Fruit fly (Drosophila melanogaster) whole organism: ENCODE results near the gene rempA.

ENCODE experiments used
- CG8478 ChIP-seq: fragments of >200 bp; optimal IDR thresholded peaks from 2 replicates; lab custom pipeline; 2018; ENCODE audit warnings: inconsistent platforms
- Dll ChIP-seq: fragments of >200 bp; optimal IDR thresholded peaks from 2 replicates; lab custom pipeline; 2017
- EcR ChIP-seq, 2 experiments: fragments of >200 bp; optimal IDR thresholded peaks; 2 replicates each; lab custom pipeline; 2017; ENCODE audit warnings: missing biosample characterization in 2 of 2, missing genetic modification characterization in 2 of 2, missing genetic modification reagents in 2 of 2
- psq ChIP-seq: fragments of >200 bp; optimal IDR thresholded peaks from 2 replicates; lab custom pipeline; 2017
- usp ChIP-seq: fragments of >200 bp; optimal IDR thresholded peaks from 2 replicates; lab custom pipeline; 2017; ENCODE audit warnings: missing biosample characterization, missing genetic modification characterization, mixed read lengths

- TF ChIP-seq psq (lab: Kevin White, UChicago) (no peak), usp (GFP tag; lab: Kevin White, UChicago) (no peak), EcR (GFP tag; optimal IDR thresholded peaks at IDR 0.05; lab: Kevin White, UChicago) (no peak), CG8478 (lab: Kevin White, UChicago) (no peak), Dll (lab: Kevin White, UChicago) (no peak)
These were observed 33.8 kb downstream of the rempA start for dm6 chr2L:526192-526923.
